Worm (Caenorhabditis elegans): Measurements from ENCODE around the gene C14A6.12.

Gene C14A6.12

DNA sequence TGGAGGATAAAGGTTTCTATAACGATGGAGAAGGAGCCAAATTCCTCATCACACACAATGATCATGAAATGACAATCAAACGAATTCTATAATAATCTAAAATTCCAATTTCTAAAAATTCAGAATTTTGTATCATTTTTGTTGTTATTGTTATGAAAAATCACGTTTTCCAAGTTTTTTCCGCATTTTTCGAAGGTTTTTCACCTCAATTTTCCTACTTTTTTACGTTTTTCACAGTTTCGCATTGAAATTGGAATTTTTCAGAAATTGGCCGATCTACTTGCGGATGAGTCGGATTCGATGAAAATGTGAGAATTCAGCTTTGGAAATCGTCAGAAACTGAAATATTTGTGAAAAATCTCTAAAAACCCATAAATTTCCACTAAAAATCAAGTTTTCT is 37.4 kb downstream of the C14A6.12 start, which contains the start of gene fbxa-210:
Gene fbxa-210 (plus strand): TSS at position 301 of the 400 bp plus-strand sequence.
- TF ChIP-seq hlh-13 (GFP tag; optimal IDR thresholded peaks at IDR 0.05), result no peak
- no peak for TF ChIP-seq ceh-2 (tag; optimal IDR thresholded peaks at IDR 0.05)
- TF ChIP-seq ahr-1 (tag; optimal IDR thresholded peaks at IDR 0.05), result no peak
- TF ChIP-seq rnt-1 (tag; optimal IDR thresholded peaks at IDR 0.05), result no peak
- no peak for TF ChIP-seq npax-4 (tag; optimal IDR thresholded peaks at IDR 0.05)
- TF ChIP-seq ceh-48 (tag; optimal IDR thresholded peaks at IDR 0.05), result no peak
- TF ChIP-seq ref-2 (tag; optimal IDR thresholded peaks at IDR 0.05), result no peak
- TF ChIP-seq K02D7.2 (tag; optimal IDR thresholded peaks at IDR 0.05), result no peak
- TF ChIP-seq ceh-9 (tag; optimal IDR thresholded peaks at IDR 0.05), result no peak
- TF ChIP-seq ceh-22 (tag; optimal IDR thresholded peaks at IDR 0.05), result no peak
- TF ChIP-seq pha-4 (tag; optimal IDR thresholded peaks at IDR 0.05), result no peak
- no peak for TF ChIP-seq unc-86 (tag; optimal IDR thresholded peaks at IDR 0.05)
- no peak for TF ChIP-seq elt-4 (tag; optimal IDR thresholded peaks at IDR 0.05)
- no peak for TF ChIP-seq K09A11.1 (tag; optimal IDR thresholded peaks at IDR 0.05; ENCODE audit: insufficient read depth)

DNA sequence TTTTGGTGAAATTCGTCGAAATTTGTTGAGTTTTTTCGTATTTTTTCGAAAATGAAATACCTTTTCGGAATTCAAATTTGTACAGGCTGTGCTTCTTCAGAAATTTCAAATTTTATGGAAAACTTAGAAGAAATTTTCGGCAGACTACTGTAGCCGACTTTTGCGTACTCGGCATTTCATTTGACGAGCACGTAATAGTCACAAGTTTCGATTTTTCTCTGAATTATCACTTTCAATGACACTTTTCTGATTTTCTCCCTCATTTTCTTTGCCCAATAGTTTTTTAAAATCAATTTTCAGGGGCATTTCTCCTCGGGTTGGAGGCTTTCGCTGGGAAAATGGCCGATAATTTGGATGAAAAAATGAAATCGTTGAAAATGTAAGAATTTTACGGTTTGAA is 38.8 kb downstream of the C14A6.12 start, which contains the start of gene fbxa-107:
Gene fbxa-107 (plus strand): TSS at position 301 of the 400 bp plus-strand sequence.
- TF ChIP-seq nhr-11 (tag; optimal IDR thresholded peaks at IDR 0.05) (no peak), ceh-22 (tag; optimal IDR thresholded peaks at IDR 0.05) (no peak), pha-2 (tag; optimal IDR thresholded peaks at IDR 0.05) (no peak), sdc-2 (tag; optimal IDR thresholded peaks at IDR 0.05) (no peak), ttx-3 (tag; optimal IDR thresholded peaks at IDR 0.05) (no peak), zip-5 (tag; optimal IDR thresholded peaks at IDR 0.05) (no peak), ceh-18 (tag; optimal IDR thresholded peaks at IDR 0.05) (no peak), gmeb-2 (tag; optimal IDR thresholded peaks at IDR 0.05) (no peak), madf-2 (tag; optimal IDR thresholded peaks at IDR 0.05) (no peak), ceh-6 (GFP tag; optimal IDR thresholded peaks at IDR 0.05) (no peak), npax-4 (tag; optimal IDR thresholded peaks at IDR 0.05) (no peak), Y22D7AL.16 (tag; optimal IDR thresholded peaks at IDR 0.05) (no peak), ahr-1 (tag; optimal IDR thresholded peaks at IDR 0.05) (no peak), fkh-6 (tag; optimal IDR thresholded peaks at IDR 0.05) (no peak), pax-1 (tag; optimal IDR thresholded peaks at IDR 0.05) (no peak), unc-42 (tag; optimal IDR thresholded peaks at IDR 0.05) (no peak), pros-1 (tag; optimal IDR thresholded peaks at IDR 0.05) (no peak), ceh-9 (tag; optimal IDR thresholded peaks at IDR 0.05) (no peak)
